Worm (Caenorhabditis elegans): ENCODE measurements around the gene Y105C5B.20.

DNA sequence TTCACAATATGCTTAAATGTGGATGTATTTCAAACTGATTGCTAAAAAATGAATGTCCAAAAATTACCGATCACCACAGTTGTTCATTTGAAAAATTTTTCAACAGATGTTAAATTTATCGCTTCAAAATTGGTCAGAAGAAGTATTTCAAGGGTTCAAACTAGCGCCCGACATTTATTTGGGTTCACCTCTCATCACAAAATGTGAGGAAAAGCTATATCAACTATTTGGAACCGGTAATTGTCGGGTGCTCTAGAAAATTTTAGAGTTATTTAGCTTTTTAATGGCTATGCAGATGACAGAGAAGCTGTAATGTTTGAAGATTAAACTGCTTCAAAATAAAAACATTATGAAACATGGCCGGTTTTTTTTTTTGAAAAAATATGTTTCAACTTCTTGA, 33.3 kb downstream of the Y105C5B.20 start:
- TF ChIP-seq mep-1 (tag; optimal IDR thresholded peaks at IDR 0.05) = no peak
- no peak for TF ChIP-seq ces-1 (GFP tag; optimal IDR thresholded peaks at IDR 0.05)
- no peak for TF ChIP-seq bed-3 (GFP tag; optimal IDR thresholded peaks at IDR 0.05)

Data from whole organism, mixed stage, embryonic.